Fruit fly (Drosophila melanogaster): ENCODE results near the gene CG10600.

dm6 chr2L:18823243-18823803, 16.2 kb downstream of the CG10600 start, which contains the start of gene Ugt36D1:
- no peak for TF ChIP-seq en (GFP tag; optimal IDR thresholded peaks at IDR 0.05)
- TF ChIP-seq gcm2 (GFP tag; optimal IDR thresholded peaks at IDR 0.05): no peak
- TF ChIP-seq gsb-n (tag; optimal IDR thresholded peaks at IDR 0.05): no peak
- no peak for TF ChIP-seq Dfd (GFP tag; optimal IDR thresholded peaks at IDR 0.05)

All from whole organism, embryonic.